Worm (Caenorhabditis elegans) whole organism, mixed stage, embryonic: ENCODE measurements around the gene tpp-2.

Experiments used
- elt-1 ChIP-seq: sonication (generic microtip); optimal IDR thresholded peaks from 2 replicates; lab custom pipeline; 2017; ENCODE audit warnings: missing genetic modification characterization, mild to moderate bottlenecking, missing compliant biosample characterization, antibody characterized with exemption, moderate library complexity, borderline replicate concordance; ENCODE audit not compliant: insufficient read depth
- elt-3 ChIP-seq: fragments of 150-350 bp; optimal IDR thresholded peaks from 2 replicates; lab custom pipeline; 2014; ENCODE audit warnings: missing biosample characterization, missing genetic modification characterization
- lin-13 ChIP-seq: fragments of 150-350 bp; optimal IDR thresholded peaks from 2 replicates; lab custom pipeline; 2014; ENCODE audit warnings: missing biosample characterization, missing genetic modification characterization
- mep-1 ChIP-seq: fragments of 150-350 bp; optimal IDR thresholded peaks from 2 replicates; lab custom pipeline; 2017; ENCODE audit warnings: missing biosample characterization, missing genetic modification reagents, missing genetic modification characterization, inconsistent platforms
- nhr-12 ChIP-seq: fragments of 150-350 bp; optimal IDR thresholded peaks from 2 replicates; lab custom pipeline; 2014; ENCODE audit warnings: missing biosample characterization, missing genetic modification characterization
- nhr-237 ChIP-seq: fragments of 150-350 bp; optimal IDR thresholded peaks from 2 replicates; lab custom pipeline; 2014; ENCODE audit warnings: missing biosample characterization, missing genetic modification characterization
- nhr-76 ChIP-seq: sonication (generic microtip); optimal IDR thresholded peaks from 2 replicates; lab custom pipeline; 2017; ENCODE audit warnings: missing biosample characterization, missing genetic modification characterization
- snpc-4 ChIP-seq: fragments of 150-350 bp; optimal IDR thresholded peaks from 2 replicates; lab custom pipeline; 2014; ENCODE audit warnings: missing biosample characterization, missing genetic modification characterization

ce11 chrII:6045048-6045447 is 52.3 kb downstream of the tpp-2 start, which contains the start of gene R12C12.5:
- no peak for TF ChIP-seq nhr-237 (tag; lab: Kevin White, UChicago)
- no peak for TF ChIP-seq elt-1
- TF ChIP-seq nhr-76 (tag; lab: Kevin White, UChicago): no peak
- no peak for TF ChIP-seq lin-13
- TF ChIP-seq elt-3 (tag; lab: Kevin White, UChicago): no peak
- TF ChIP-seq nhr-12 (tag; lab: Kevin White, UChicago): no peak
- no peak for TF ChIP-seq snpc-4 (tag; lab: Kevin White, UChicago)
- TF ChIP-seq mep-1 (tag; lab: Kevin White, UChicago): no peak
